Worm (Caenorhabditis elegans) whole organism, L4 larva: ENCODE measurements around the gene C44B11.1.

Experiments
- ctbp-1 ChIP-seq: fragments of 200-800 bp; sonication (Bioruptor generic); IDR thresholded peaks from 2 replicates; pipeline ENCODE4 v1.3.6; 2022; ENCODE audit warnings: missing genetic modification reagents, missing genetic modification characterization, missing compliant biosample characterization
- mep-1 ChIP-seq: fragments of 150-350 bp; sonication (generic microtip); optimal IDR thresholded peaks from 3 replicates; lab custom pipeline; 2014; ENCODE audit warnings: missing biosample characterization, missing genetic modification characterization
- mxl-3 ChIP-seq: fragments of 200-800 bp; sonication (Bioruptor generic); optimal IDR thresholded peaks from 2 replicates; lab custom pipeline; 2018; ENCODE audit warnings: mild to moderate bottlenecking, missing genetic modification characterization, missing compliant biosample characterization
- nhr-77 ChIP-seq: fragments of 150-350 bp; optimal IDR thresholded peaks from 2 replicates; lab custom pipeline; 2014; ENCODE audit warnings: missing biosample characterization, missing genetic modification characterization
- pqm-1 ChIP-seq: sonication (generic microtip); optimal IDR thresholded peaks from 2 replicates; lab custom pipeline; 2017; ENCODE audit warnings: missing biosample characterization, missing genetic modification characterization
- zip-2 ChIP-seq: fragments of 150-350 bp; optimal IDR thresholded peaks from 2 replicates; lab custom pipeline; 2014; ENCODE audit warnings: missing biosample characterization, missing genetic modification characterization

- no peak for TF ChIP-seq mxl-3
- no peak for TF ChIP-seq ctbp-1 (GFP tag; lab: Robert Waterston, UW)
- TF ChIP-seq zip-2 (tag; lab: Kevin White, UChicago): no peak
- TF ChIP-seq nhr-77 (tag; lab: Kevin White, UChicago): no peak
- no peak for TF ChIP-seq mep-1 (tag; lab: Kevin White, UChicago)
- no peak for TF ChIP-seq pqm-1 (tag; lab: Kevin White, UChicago)
Observed at ce11 chrIII:3169279-3169678, 14.2 kb downstream of the C44B11.1 start.
